Worm (Caenorhabditis elegans) whole organism, L1 larva: ENCODE results near the gene F11C7.2.

Source experiments
- egl-27 ChIP-seq, 2 experiments: fragments of 150-350 bp in 1 of 2; sonication (generic microtip); optimal IDR thresholded peaks; 3 replicates each; lab custom pipeline; 2017 to 2018; ENCODE audit warnings: missing biosample characterization in 2 of 2, missing genetic modification characterization in 2 of 2, missing genetic modification reagents in 2 of 2
- nhr-47 ChIP-seq: sonication (generic microtip); optimal IDR thresholded peaks from 2 replicates; lab custom pipeline; 2016; ENCODE audit warnings: mild to moderate bottlenecking, missing genetic modification characterization, moderate library complexity, missing compliant biosample characterization
- vab-15 ChIP-seq: sonication (generic microtip); optimal IDR thresholded peaks from 2 replicates; lab custom pipeline; 2017; ENCODE audit warnings: missing genotype, mild to moderate bottlenecking, missing genetic modification characterization, missing compliant biosample characterization

DNA sequence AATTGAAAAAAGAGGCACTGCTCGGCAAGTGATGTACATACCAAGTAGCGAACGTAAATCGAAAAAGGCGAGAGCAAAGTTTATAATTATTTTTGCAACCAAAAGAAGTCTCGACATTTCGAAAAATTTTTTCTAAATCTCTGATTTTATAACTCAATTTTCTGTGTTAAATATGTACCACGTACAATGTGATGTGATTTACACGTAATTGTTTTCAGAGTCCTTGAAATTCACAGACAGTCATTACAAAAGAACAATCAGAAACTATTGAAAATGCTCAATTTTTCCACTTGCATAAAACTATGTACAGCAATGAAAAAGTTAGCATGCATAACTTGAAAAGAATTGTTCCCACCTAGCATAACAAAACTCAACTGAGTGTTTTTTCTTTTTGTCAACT, 6.4 kb downstream of the F11C7.2 start:
- no peak for TF ChIP-seq vab-15 (tag; lab: Kevin White, UChicago)
- no peak for TF ChIP-seq nhr-47 (tag; lab: Kevin White, UChicago)
- TF ChIP-seq egl-27 (tag; optimal IDR thresholded peaks at IDR 0.05; lab: Kevin White, UChicago) = no peak
